Worm (Caenorhabditis elegans): ENCODE measurements around the gene zim-3.

DNA sequence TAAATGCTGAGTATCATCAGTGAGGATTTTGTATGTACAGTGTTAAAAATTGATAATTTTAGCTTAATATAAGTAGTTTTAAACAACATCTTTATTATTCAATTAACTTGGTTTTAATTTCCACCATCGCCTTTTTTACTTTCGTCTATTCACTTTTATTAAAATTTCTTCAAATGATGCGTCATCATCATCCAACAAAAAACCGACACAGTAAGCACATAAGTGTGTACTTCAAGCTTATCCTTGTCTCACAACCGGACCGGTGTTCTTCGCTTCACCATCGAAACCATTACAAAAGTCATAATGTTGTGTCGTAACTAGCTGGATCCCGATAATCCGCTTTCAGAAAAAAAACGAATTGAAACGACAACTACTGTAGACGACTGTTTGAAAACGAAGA, 38.0 kb downstream of the zim-3 start, which contains the start of gene C43F9.11:
- TF ChIP-seq F13C5.2 (tag; optimal IDR thresholded peaks at IDR 0.05) (no peak), flt-1 (GFP tag; IDR thresholded peaks at IDR 0.05) (no peak), pes-1 (GFP tag; IDR thresholded peaks at IDR 0.05) (no peak), ama-1 (optimal IDR thresholded peaks at IDR 0.05) (no peak), ceh-13 (GFP tag; optimal IDR thresholded peaks at IDR 0.05) (no peak), hmg-4 (GFP tag; optimal IDR thresholded peaks at IDR 0.05) (no peak), B0310.2 (tag; optimal IDR thresholded peaks at IDR 0.05) (no peak), hnd-1 (tag; optimal IDR thresholded peaks at IDR 0.05) (no peak), sea-1 (GFP tag; conservative IDR thresholded peaks at IDR 0.05) (no peak), tra-4 (tag; optimal IDR thresholded peaks at IDR 0.05) (no peak), tbx-37 (GFP tag; conservative IDR thresholded peaks at IDR 0.05) (no peak), ets-7 (tag; optimal IDR thresholded peaks at IDR 0.05) (no peak), scrt-1 (GFP tag; IDR thresholded peaks at IDR 0.05) (no peak)

Measured in whole organism, early embryonic.